Worm (Caenorhabditis elegans) whole organism, midembryonic: Measurements from ENCODE around the gene aagr-3.

Experiments used
- T22C8.4 ChIP-seq: fragments of 200-800 bp; sonication (Bioruptor generic); IDR thresholded peaks from 2 replicates; pipeline ENCODE4 v1.3.6; 2022; ENCODE audit warnings: missing genetic modification characterization, missing compliant biosample characterization
- cog-1 ChIP-seq: sonication (generic microtip); optimal IDR thresholded peaks from 2 replicates; lab custom pipeline; 2016; ENCODE audit warnings: missing genetic modification characterization, missing compliant biosample characterization
- flt-1 ChIP-seq: fragments of 200-800 bp; sonication (Bioruptor generic); IDR thresholded peaks from 2 replicates; pipeline ENCODE4 v1.3.6; 2022; ENCODE audit warnings: missing genetic modification characterization, missing compliant biosample characterization
- klf-2 ChIP-seq: fragments of 200-800 bp; sonication (Bioruptor generic); conservative IDR thresholded peaks from 2 replicates; pipeline ENCODE4 v1.3.6; 2022; ENCODE audit warnings: missing genetic modification reagents, missing genetic modification characterization, missing compliant biosample characterization
- ref-1 ChIP-seq: fragments of 200-800 bp; sonication (Bioruptor generic); conservative IDR thresholded peaks from 2 replicates; pipeline ENCODE4 v1.3.6; 2022; ENCODE audit warnings: missing genetic modification reagents, missing genetic modification characterization, missing compliant biosample characterization
- tab-1 ChIP-seq: fragments of 200-800 bp; sonication (Bioruptor generic); IDR thresholded peaks from 2 replicates; pipeline ENCODE4 v1.3.6; 2022; ENCODE audit warnings: missing genetic modification characterization, missing compliant biosample characterization
- ztf-23 ChIP-seq: fragments of 200-800 bp; sonication (Bioruptor generic); IDR thresholded peaks from 2 replicates; pipeline ENCODE4 v1.3.6; 2022; ENCODE audit warnings: missing genetic modification reagents, missing genetic modification characterization, missing compliant biosample characterization
- ztf-29 ChIP-seq: fragments of 200-800 bp; sonication (Bioruptor generic); IDR thresholded peaks from 2 replicates; pipeline ENCODE4 v1.3.6; 2022; ENCODE audit warnings: missing genetic modification reagents, missing genetic modification characterization, missing compliant biosample characterization

- TF ChIP-seq ztf-29 (no peak), ref-1 (GFP tag; lab: Robert Waterston, UW) (no peak), T22C8.4 (GFP tag; lab: Robert Waterston, UW) (no peak), flt-1 (GFP tag; lab: Robert Waterston, UW) (no peak), ztf-23 (GFP tag; lab: Robert Waterston, UW) (no peak), cog-1 (tag; lab: Kevin White, UChicago) (no peak), tab-1 (GFP tag; lab: Robert Waterston, UW) (no peak), klf-2 (no peak)
These were observed 16.7 kb downstream of the aagr-3 start for ce11 chrV:9712418-9713173.
